Worm (Caenorhabditis elegans): Measurements from ENCODE around the gene act-3.

act-3 gene

ce11 chrV:11083691-11084090, 9.4 kb upstream of the act-3 start (continued):
- no peak for TF ChIP-seq unc-42 (tag; optimal IDR thresholded peaks at IDR 0.05)
- TF ChIP-seq ceh-34 (tag; optimal IDR thresholded peaks at IDR 0.05), result no peak
- no peak for TF ChIP-seq ceh-48 (tag; optimal IDR thresholded peaks at IDR 0.05)
- no peak for TF ChIP-seq unc-3 (GFP tag; conservative IDR thresholded peaks at IDR 0.05)
- no peak for TF ChIP-seq unc-3 (tag; optimal IDR thresholded peaks at IDR 0.05)

- TF ChIP-seq Y22D7AL.16 (tag; optimal IDR thresholded peaks at IDR 0.05) (no peak), madf-2 (tag; optimal IDR thresholded peaks at IDR 0.05) (no peak), ceh-30 (tag; optimal IDR thresholded peaks at IDR 0.05) (no peak), lin-11 (tag; optimal IDR thresholded peaks at IDR 0.05) (no peak), unc-55 (GFP tag; optimal IDR thresholded peaks at IDR 0.05) (no peak), ceh-24 (tag; optimal IDR thresholded peaks at IDR 0.05) (no peak), K09A11.1 (tag; optimal IDR thresholded peaks at IDR 0.05; ENCODE audit: insufficient read depth) (no peak), ceh-9 (tag; optimal IDR thresholded peaks at IDR 0.05) (no peak), T23F11.4 (GFP tag; optimal IDR thresholded peaks at IDR 0.05) (no peak)
Observed at ce11 chrV:11082964-11083363, 8.7 kb upstream of the act-3 start.

- TF ChIP-seq hlh-6 (tag; optimal IDR thresholded peaks at IDR 0.05) (no peak), hlh-8 (tag; optimal IDR thresholded peaks at IDR 0.05) (peak; percentile 45), tbx-2 (tag; optimal IDR thresholded peaks at IDR 0.05) (peak; percentile 67), nfya-1 (tag; optimal IDR thresholded peaks at IDR 0.05) (peak; percentile 61), dmd-4 (tag; optimal IDR thresholded peaks at IDR 0.05; ENCODE audit: borderline replicate concordance) (peak; percentile 7), C08G9.2 (tag; optimal IDR thresholded peaks at IDR 0.05) (no peak), Y22D7AL.16 (tag; optimal IDR thresholded peaks at IDR 0.05) (no peak), ceh-45 (GFP tag; IDR thresholded peaks at IDR 0.05) (no peak), ceh-31 (tag; optimal IDR thresholded peaks at IDR 0.05) (peak; percentile 16), pat-9 (tag; optimal IDR thresholded peaks at IDR 0.05) (peak; percentile 5), T23F11.4 (GFP tag; optimal IDR thresholded peaks at IDR 0.05) (no peak), K09A11.1 (tag; optimal IDR thresholded peaks at IDR 0.05; ENCODE audit: insufficient read depth) (no peak), ceh-34 (tag; optimal IDR thresholded peaks at IDR 0.05) (peak; percentile 54), sox-4 (tag; optimal IDR thresholded peaks at IDR 0.05) (no peak), rnt-1 (tag; optimal IDR thresholded peaks at IDR 0.05) (peak; percentile 76), ceh-18 (tag; optimal IDR thresholded peaks at IDR 0.05) (peak; percentile 94)
Observed at ce11 chrV:11082475-11082874, 8.2 kb upstream of the act-3 start.

ce11 chrV:11080345-11081102, 6.2 kb upstream of the act-3 start, which contains the start of gene act-1:
Gene act-1 (plus strand): TSS chrV:11081052.
- TF ChIP-seq rnt-1 (tag; optimal IDR thresholded peaks at IDR 0.05), result peak; percentile 47
- TF ChIP-seq fkh-6 (tag; optimal IDR thresholded peaks at IDR 0.05), result peak; percentile 14
- TF ChIP-seq pag-3 (tag; optimal IDR thresholded peaks at IDR 0.05; ENCODE audit: borderline replicate concordance), result no peak
- no peak for TF ChIP-seq C38D4.7 (GFP tag; optimal IDR thresholded peaks at IDR 0.05)
- peak; percentile 14 for TF ChIP-seq sdc-2 (tag; optimal IDR thresholded peaks at IDR 0.05)
- peak; percentile 13 for TF ChIP-seq syd-9 (tag; optimal IDR thresholded peaks at IDR 0.05)
- TF ChIP-seq ceh-34 (tag; optimal IDR thresholded peaks at IDR 0.05), result peak; percentile 69
- TF ChIP-seq ceh-24 (tag; optimal IDR thresholded peaks at IDR 0.05), result no peak
- peak; percentile 55 for TF ChIP-seq ceh-31 (tag; optimal IDR thresholded peaks at IDR 0.05)
- no peak for TF ChIP-seq ceh-48 (tag; optimal IDR thresholded peaks at IDR 0.05)
- no peak for TF ChIP-seq fax-1 (tag; optimal IDR thresholded peaks at IDR 0.05)
- TF ChIP-seq dve-1 (tag; optimal IDR thresholded peaks at IDR 0.05), result no peak
- no peak for TF ChIP-seq nhr-11 (tag; optimal IDR thresholded peaks at IDR 0.05)
- TF ChIP-seq pax-1 (tag; optimal IDR thresholded peaks at IDR 0.05), result no peak
- peak; percentile 56 for TF ChIP-seq ref-2 (tag; optimal IDR thresholded peaks at IDR 0.05)
- TF ChIP-seq npax-4 (tag; optimal IDR thresholded peaks at IDR 0.05), result no peak
- peak; percentile 95 for TF ChIP-seq elt-2 (tag; optimal IDR thresholded peaks at IDR 0.05)
- TF ChIP-seq fkh-10 (GFP tag; optimal IDR thresholded peaks at IDR 0.05), result no peak
- TF ChIP-seq ceh-9 (tag; optimal IDR thresholded peaks at IDR 0.05), result no peak
- TF ChIP-seq tbx-2 (tag; optimal IDR thresholded peaks at IDR 0.05), result peak; percentile 5
- TF ChIP-seq sox-4 (tag; optimal IDR thresholded peaks at IDR 0.05), result no peak
- TF ChIP-seq unc-55 (GFP tag; optimal IDR thresholded peaks at IDR 0.05), result peak; percentile 67
- TF ChIP-seq nfya-1 (tag; optimal IDR thresholded peaks at IDR 0.05), result peak; percentile 88
- no peak for TF ChIP-seq pha-4 (tag; optimal IDR thresholded peaks at IDR 0.05)
- no peak for TF ChIP-seq lin-11 (tag; optimal IDR thresholded peaks at IDR 0.05)
- no peak for TF ChIP-seq F13H6.1 (tag; optimal IDR thresholded peaks at IDR 0.05)
- TF ChIP-seq ceh-45 (GFP tag; IDR thresholded peaks at IDR 0.05), result no peak
- no peak for TF ChIP-seq hlh-30 (tag; optimal IDR thresholded peaks at IDR 0.05; ENCODE audit: insufficient read depth)
- TF ChIP-seq K09A11.1 (tag; optimal IDR thresholded peaks at IDR 0.05; ENCODE audit: insufficient read depth), result no peak
- no peak for TF ChIP-seq hlh-13 (GFP tag; optimal IDR thresholded peaks at IDR 0.05)
